Fruit fly (Drosophila melanogaster): ENCODE data around the gene CG43331.

- no peak for TF ChIP-seq CG8478 (optimal IDR thresholded peaks at IDR 0.05)
- no peak for TF ChIP-seq CTCF (optimal IDR thresholded peaks at IDR 0.05)
These were observed 2.3 kb downstream of the CG43331 start, which contains the start of gene CG43312 for dm6 chr3L:22501300-22501699.
